Worm (Caenorhabditis elegans) whole organism, young adult: ENCODE data around the gene C25E10.17.

Source experiments
- B0019.2 ChIP-seq: fragments of 200-800 bp; sonication (Bioruptor generic); conservative IDR thresholded peaks from 2 replicates; pipeline ENCODE4 v1.3.6; 2022; ENCODE audit warnings: missing genetic modification reagents, missing genetic modification characterization, missing compliant biosample characterization
- F10E7.11 ChIP-seq: sonication (generic microtip); optimal IDR thresholded peaks from 2 replicates; lab custom pipeline; 2017; ENCODE audit warnings: mild to moderate bottlenecking, missing genetic modification characterization, moderate library complexity, missing compliant biosample characterization
- F23B12.7 ChIP-seq: sonication (generic microtip); optimal IDR thresholded peaks from 2 replicates; lab custom pipeline; 2017; ENCODE audit warnings: missing genetic modification characterization, mild to moderate bottlenecking, missing compliant biosample characterization, antibody characterized with exemption, moderate library complexity; ENCODE audit not compliant: insufficient read depth
- F49E8.2 ChIP-seq: sonication (generic microtip); optimal IDR thresholded peaks from 3 replicates; lab custom pipeline; 2017; ENCODE audit warnings: missing genetic modification characterization, mild to moderate bottlenecking, missing compliant biosample characterization, antibody characterized with exemption, moderate library complexity; ENCODE audit not compliant: insufficient read depth
- F55B11.4 ChIP-seq: sonication (generic microtip); optimal IDR thresholded peaks from 2 replicates; lab custom pipeline; 2016; ENCODE audit warnings: missing compliant biosample characterization, missing genetic modification characterization, borderline replicate concordance; ENCODE audit not compliant: insufficient read depth
- F57A8.1 ChIP-seq: fragments of 200-800 bp; sonication (Bioruptor generic); optimal IDR thresholded peaks from 2 replicates; lab custom pipeline; 2018; ENCODE audit warnings: mild to moderate bottlenecking, missing genetic modification characterization, moderate library complexity, missing compliant biosample characterization
- K12H6.12 ChIP-seq: fragments of 200-800 bp; sonication (Bioruptor generic); optimal IDR thresholded peaks from 2 replicates; lab custom pipeline; 2018; ENCODE audit warnings: mild to moderate bottlenecking, missing genetic modification characterization, missing compliant biosample characterization
- T07F8.4 ChIP-seq: sonication (generic microtip); optimal IDR thresholded peaks from 2 replicates; lab custom pipeline; 2016; ENCODE audit warnings: mild to moderate bottlenecking, missing genetic modification characterization, moderate library complexity, missing compliant biosample characterization
- Y56A3A.18 ChIP-seq: fragments of 200-800 bp; sonication (Bioruptor generic); IDR thresholded peaks from 2 replicates; pipeline ENCODE4 v1.3.6; 2022; ENCODE audit warnings: missing genetic modification reagents, missing genetic modification characterization, missing compliant biosample characterization
- Y79H2A.3 ChIP-seq: fragments of 200-800 bp; sonication (Bioruptor generic); conservative IDR thresholded peaks from 2 replicates; pipeline ENCODE4 v1.3.6; 2022; ENCODE audit warnings: missing genetic modification reagents, missing genetic modification characterization, missing compliant biosample characterization
- ZK185.1 ChIP-seq: sonication (generic microtip); optimal IDR thresholded peaks from 2 replicates; lab custom pipeline; 2016; ENCODE audit warnings: mild to moderate bottlenecking, missing genetic modification characterization, missing compliant biosample characterization; ENCODE audit not compliant: poor library complexity, severe bottlenecking
- akir-1 ChIP-seq: fragments of 200-800 bp; sonication (Bioruptor generic); optimal IDR thresholded peaks from 2 replicates; lab custom pipeline; 2018; ENCODE audit warnings: mild to moderate bottlenecking, missing genetic modification characterization, moderate library complexity, missing compliant biosample characterization
- ama-1 ChIP-seq, 3 experiments: fragments of 150-350 bp in 1 of 3; sonication (generic microtip) in 2 of 3; optimal IDR thresholded peaks; 2 replicates each; lab custom pipeline; 2014 to 2018; ENCODE audit warnings: missing biosample characterization in 2 of 3, missing genetic modification characterization in 2 of 3, missing genetic modification reagents in 2 of 3
- atf-7 ChIP-seq: sonication (generic microtip); optimal IDR thresholded peaks from 2 replicates; lab custom pipeline; 2017; ENCODE audit warnings: mild to moderate bottlenecking, missing genetic modification characterization, missing compliant biosample characterization
- athp-1 ChIP-seq: sonication (generic microtip); optimal IDR thresholded peaks from 2 replicates; lab custom pipeline; 2017; ENCODE audit warnings: mild to moderate bottlenecking, missing genetic modification characterization, missing compliant biosample characterization
- ccch-3 ChIP-seq: fragments of 200-800 bp; sonication (Bioruptor generic); optimal IDR thresholded peaks from 2 replicates; lab custom pipeline; 2018; ENCODE audit warnings: mild to moderate bottlenecking, missing genetic modification characterization, missing compliant biosample characterization
- cebp-2 ChIP-seq: fragments of 200-800 bp; sonication (Bioruptor generic); IDR thresholded peaks from 2 replicates; pipeline ENCODE4 v1.3.6; 2022; ENCODE audit warnings: missing genetic modification characterization, missing compliant biosample characterization
- ceh-58 ChIP-seq: fragments of 200-800 bp; sonication (Bioruptor generic); IDR thresholded peaks from 2 replicates; pipeline ENCODE4 v1.3.6; 2022; ENCODE audit warnings: missing genetic modification characterization, missing compliant biosample characterization
- dox-1 ChIP-seq: fragments of 200-800 bp; sonication (Bioruptor generic); IDR thresholded peaks from 2 replicates; pipeline ENCODE4 v1.3.6; 2022; ENCODE audit warnings: missing genetic modification reagents, missing genetic modification characterization, missing compliant biosample characterization
- dpff-1 ChIP-seq: sonication (generic microtip); optimal IDR thresholded peaks from 2 replicates; lab custom pipeline; 2017; ENCODE audit warnings: mild to moderate bottlenecking, missing genetic modification characterization, missing compliant biosample characterization
- dpl-1 ChIP-seq: fragments of 150-350 bp; optimal IDR thresholded peaks from 2 replicates; lab custom pipeline; 2014; ENCODE audit warnings: missing biosample characterization, missing genetic modification reagents, missing genetic modification characterization
- efl-1 ChIP-seq: fragments of 150-350 bp; optimal IDR thresholded peaks from 2 replicates; lab custom pipeline; 2014; ENCODE audit warnings: missing biosample characterization, missing genetic modification reagents, missing genetic modification characterization
- ekl-4 ChIP-seq: fragments of 200-800 bp; sonication (Bioruptor generic); IDR thresholded peaks from 2 replicates; pipeline ENCODE4 v1.3.6; 2022; ENCODE audit warnings: missing genetic modification reagents, missing genetic modification characterization, missing compliant biosample characterization
- hlh-12 ChIP-seq: sonication (generic microtip); optimal IDR thresholded peaks from 2 replicates; lab custom pipeline; 2016; ENCODE audit warnings: missing genetic modification characterization, missing compliant biosample characterization
- hmg-1.2 ChIP-seq: fragments of 200-800 bp; sonication (Bioruptor generic); IDR thresholded peaks from 2 replicates; pipeline ENCODE4 v1.3.6; 2022; ENCODE audit warnings: missing genetic modification reagents, missing genetic modification characterization, missing compliant biosample characterization
- hrde-1 ChIP-seq: sonication (generic microtip); optimal IDR thresholded peaks from 2 replicates; lab custom pipeline; 2016; ENCODE audit warnings: missing genetic modification characterization, mild to moderate bottlenecking, missing compliant biosample characterization, moderate library complexity, missing genotype, missing genetic modification reagents, borderline replicate concordance
- let-526 ChIP-seq: fragments of 200-800 bp; sonication (Bioruptor generic); IDR thresholded peaks from 2 replicates; pipeline ENCODE4 v1.3.6; 2022; ENCODE audit warnings: missing genetic modification reagents, missing genetic modification characterization, missing compliant biosample characterization
- let-607 ChIP-seq, 2 experiments: fragments of 200-800 bp in 1 of 2; sonication (Bioruptor generic) in 1 of 2; sonication (generic microtip) in 1 of 2; optimal IDR thresholded peaks; 2 replicates each; lab custom pipeline; 2016 to 2018; ENCODE audit warnings: mild to moderate bottlenecking in 2 of 2, missing compliant biosample characterization in 2 of 2, missing genetic modification characterization in 2 of 2, moderate library complexity in 2 of 2, missing genotype in 1 of 2
- lin-26 ChIP-seq: fragments of 200-800 bp; sonication (Bioruptor generic); IDR thresholded peaks from 2 replicates; pipeline ENCODE4 v1.3.6; 2022; ENCODE audit warnings: missing genetic modification reagents, missing genetic modification characterization, missing compliant biosample characterization
- lin-35 ChIP-seq, 3 experiments: fragments of 150-350 bp in 2 of 3; sonication (generic microtip) in 1 of 3; optimal IDR thresholded peaks; 2 replicates each; lab custom pipeline; 2014 to 2018; ENCODE audit warnings: missing biosample characterization in 3 of 3, missing genetic modification characterization in 3 of 3, missing genetic modification reagents in 3 of 3
- lin-40 ChIP-seq: sonication (generic microtip); optimal IDR thresholded peaks from 2 replicates; lab custom pipeline; 2016; ENCODE audit warnings: missing genetic modification characterization, mild to moderate bottlenecking, missing compliant biosample characterization, missing genotype, missing genetic modification reagents
- lin-54 ChIP-seq: fragments of 200-800 bp; sonication (Bioruptor generic); optimal IDR thresholded peaks from 2 replicates; lab custom pipeline; 2018; ENCODE audit warnings: mild to moderate bottlenecking, missing genetic modification characterization, missing compliant biosample characterization
- lir-1 ChIP-seq: fragments of 200-800 bp; sonication (Bioruptor generic); conservative IDR thresholded peaks from 2 replicates; pipeline ENCODE4 v1.3.6; 2022; ENCODE audit warnings: missing genetic modification reagents, missing genetic modification characterization, missing compliant biosample characterization
- mcd-1 ChIP-seq: fragments of 200-800 bp; sonication (Bioruptor generic); IDR thresholded peaks from 2 replicates; pipeline ENCODE4 v1.3.6; 2022; ENCODE audit warnings: missing genetic modification reagents, missing genetic modification characterization, missing compliant biosample characterization
- nhr-179 ChIP-seq: sonication (generic microtip); optimal IDR thresholded peaks from 2 replicates; lab custom pipeline; 2016; ENCODE audit warnings: mild to moderate bottlenecking, missing genetic modification characterization, missing compliant biosample characterization
- nhr-90 ChIP-seq: sonication (generic microtip); optimal IDR thresholded peaks from 2 replicates; lab custom pipeline; 2016; ENCODE audit warnings: missing genotype, mild to moderate bottlenecking, missing genetic modification characterization, missing compliant biosample characterization
- pbrm-1 ChIP-seq: fragments of 200-800 bp; sonication (Bioruptor generic); IDR thresholded peaks from 2 replicates; pipeline ENCODE4 v1.3.6; 2022; ENCODE audit warnings: missing genetic modification reagents, missing genetic modification characterization, missing compliant biosample characterization
- pha-4 ChIP-seq: fragments of 150-350 bp; sonication (generic microtip); optimal IDR thresholded peaks from 2 replicates; lab custom pipeline; 2014; ENCODE audit warnings: missing biosample characterization, missing genetic modification reagents, missing genetic modification characterization
- rcor-1 ChIP-seq: fragments of 200-800 bp; sonication (Bioruptor generic); IDR thresholded peaks from 2 replicates; pipeline ENCODE4 v1.3.6; 2022; ENCODE audit warnings: missing genetic modification reagents, missing genetic modification characterization, missing compliant biosample characterization
- rec-8 ChIP-seq, 2 experiments: sonication (generic microtip); optimal IDR thresholded peaks; 2 replicates each; lab custom pipeline; 2016; ENCODE audit warnings: mild to moderate bottlenecking in 2 of 2, missing genetic modification characterization in 2 of 2, missing genetic modification reagents in 2 of 2, missing genotype in 2 of 2, missing biosample characterization in 1 of 2, missing compliant biosample characterization in 1 of 2, moderate library complexity in 1 of 2
- repo-1 ChIP-seq: sonication (generic microtip); optimal IDR thresholded peaks from 2 replicates; lab custom pipeline; 2017; ENCODE audit warnings: mild to moderate bottlenecking, missing genetic modification characterization, missing compliant biosample characterization
- snpc-1.1 ChIP-seq: sonication (generic microtip); optimal IDR thresholded peaks from 2 replicates; lab custom pipeline; 2017; ENCODE audit warnings: missing genetic modification characterization, mild to moderate bottlenecking, missing compliant biosample characterization, antibody characterized with exemption, moderate library complexity, missing genotype, missing genetic modification reagents; ENCODE audit not compliant: insufficient read depth
- unc-62 ChIP-seq: fragments of 150-350 bp; optimal IDR thresholded peaks from 2 replicates; lab custom pipeline; 2014; ENCODE audit warnings: missing biosample characterization, missing genetic modification reagents, missing genetic modification characterization
- ztf-18 ChIP-seq: sonication (generic microtip); optimal IDR thresholded peaks from 2 replicates; lab custom pipeline; 2016; ENCODE audit warnings: missing genotype, mild to moderate bottlenecking, missing genetic modification characterization, missing compliant biosample characterization
- ztf-6 ChIP-seq: fragments of 200-800 bp; sonication (Bioruptor generic); IDR thresholded peaks from 2 replicates; pipeline ENCODE4 v1.3.6; 2022; ENCODE audit warnings: missing genetic modification reagents, missing genetic modification characterization, missing compliant biosample characterization

C25E10.17 gene

DNA sequence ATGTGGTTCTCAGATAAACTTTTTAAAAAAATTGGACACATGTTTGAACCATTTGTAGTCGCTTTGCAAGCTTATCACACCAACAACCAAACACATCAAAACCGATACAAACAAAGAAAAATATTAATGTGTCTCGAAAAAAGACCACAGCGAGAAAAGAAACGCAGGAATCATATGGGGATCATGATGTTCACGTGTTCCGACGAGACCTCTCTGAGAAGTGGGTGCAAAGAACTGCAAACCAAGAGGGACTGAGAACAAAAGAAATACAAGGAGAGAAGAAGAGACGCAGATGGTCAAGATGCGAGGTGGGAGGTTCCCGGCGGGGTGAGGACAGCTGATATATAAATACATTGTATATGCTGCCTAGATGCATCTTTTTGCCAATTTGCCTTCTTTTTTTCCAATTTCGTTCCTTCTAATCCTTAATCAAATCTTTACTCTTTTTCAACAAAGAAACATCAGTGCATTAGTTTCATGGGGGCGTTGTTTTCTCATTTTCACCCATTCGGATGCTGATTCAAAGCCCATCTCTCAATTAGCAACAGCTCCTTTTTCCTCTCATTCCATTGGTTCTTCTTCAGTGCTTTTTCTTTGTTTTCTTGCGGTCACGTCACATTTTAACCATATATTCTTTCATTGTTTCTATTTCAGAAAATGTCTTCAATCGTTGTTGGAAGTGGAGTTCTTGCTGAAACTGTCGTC lies 48.4 kb upstream of the C25E10.17 start, which contains the start of gene F21C10.10 (continued):
- TF ChIP-seq hmg-1.2 (GFP tag; lab: Robert Waterston, UW) = peak; percentile 90
- TF ChIP-seq repo-1 (tag; lab: Kevin White, UChicago) = no peak
- TF ChIP-seq dox-1 (GFP tag; lab: Robert Waterston, UW) = peak; percentile 78
- no peak for TF ChIP-seq nhr-179
- no peak for TF ChIP-seq ceh-58 (GFP tag; lab: Robert Waterston, UW)
- peak; percentile 59 for TF ChIP-seq ama-1 (optimal IDR thresholded peaks at IDR 0.05; lab: Kevin White, UChicago)
- TF ChIP-seq ama-1 (GFP tag; optimal IDR thresholded peaks at IDR 0.05; lab: Kevin White, UChicago) = no peak
- 0 out of 2 replicates have a peak, but pooled peaks have one; percentile 34 for TF ChIP-seq let-526 (GFP tag; lab: Robert Waterston, UW)
- TF ChIP-seq K12H6.12 (tag; lab: Kevin White, UChicago) = peak; percentile 67
- no peak for TF ChIP-seq Y56A3A.18
- TF ChIP-seq F57A8.1 = no peak
- no peak for TF ChIP-seq B0019.2 (GFP tag; lab: Robert Waterston, UW)
- no peak for TF ChIP-seq snpc-1.1 (tag; lab: Kevin White, UChicago)
- TF ChIP-seq pbrm-1 (GFP tag; lab: Robert Waterston, UW) = peak; percentile 51; the same call in 1 of the 2 replicates
- no peak for TF ChIP-seq cebp-2 (GFP tag; lab: Robert Waterston, UW)
- TF ChIP-seq ztf-18 = no peak
- TF ChIP-seq ZK185.1 = peak; percentile 69
- peak; percentile 71; the same call in 1 of the 2 replicates for TF ChIP-seq lin-26 (GFP tag; lab: Robert Waterston, UW)
- peak; percentile 15 for TF ChIP-seq F23B12.7 (tag; lab: Kevin White, UChicago)
- TF ChIP-seq pha-4 (tag; lab: Kevin White, UChicago) = peak; percentile 86
- TF ChIP-seq unc-62 (GFP tag; lab: Kevin White, UChicago) = peak; percentile 52
- no peak for TF ChIP-seq Y79H2A.3 (GFP tag; lab: Robert Waterston, UW)
- TF ChIP-seq akir-1 (GFP tag; lab: Kevin White, UChicago) = no peak
- TF ChIP-seq lin-40 (tag; lab: Kevin White, UChicago) = peak; percentile 91
- no peak for TF ChIP-seq dpl-1 (GFP tag; lab: Kevin White, UChicago)
- peak; percentile 27 for TF ChIP-seq nhr-90
- no peak for TF ChIP-seq hrde-1 (tag; lab: Kevin White, UChicago)
- TF ChIP-seq ztf-6 (GFP tag; lab: Robert Waterston, UW) = peak; percentile 38; the same call in 1 of the 2 replicates
- peak in 1 of 3 experiments; percentile 0 for TF ChIP-seq lin-35 (GFP tag; optimal IDR thresholded peaks at IDR 0.05; lab: Kevin White, UChicago)
- no peak for TF ChIP-seq hlh-12
- no peak for TF ChIP-seq T07F8.4 (tag; lab: Kevin White, UChicago)
- no peak for TF ChIP-seq F55B11.4 (tag; lab: Kevin White, UChicago)
- no peak for TF ChIP-seq rec-8 (tag; optimal IDR thresholded peaks at IDR 0.05; lab: Kevin White, UChicago)
- no peak for TF ChIP-seq ccch-3
- TF ChIP-seq athp-1 (tag; lab: Kevin White, UChicago) = no peak
- TF ChIP-seq F49E8.2 (tag; lab: Kevin White, UChicago) = no peak
- TF ChIP-seq rcor-1 (GFP tag; lab: Robert Waterston, UW) = no peak
- peak; percentile 18 to 50 for TF ChIP-seq let-607 (tag; optimal IDR thresholded peaks at IDR 0.05; lab: Kevin White, UChicago)
- no peak for TF ChIP-seq F10E7.11
- no peak for TF ChIP-seq efl-1 (GFP tag; lab: Kevin White, UChicago)
- TF ChIP-seq atf-7 (tag; lab: Kevin White, UChicago) = peak; percentile 68
- TF ChIP-seq mcd-1 (GFP tag; lab: Robert Waterston, UW) = peak; percentile 50
- TF ChIP-seq lir-1 (GFP tag; lab: Robert Waterston, UW) = no peak
- peak; percentile 55 for TF ChIP-seq lin-54 (GFP tag; lab: Kevin White, UChicago)
- TF ChIP-seq dpff-1 = no peak
- peak; percentile 58 for TF ChIP-seq ekl-4 (GFP tag; lab: Robert Waterston, UW)
